Fruit fly (Drosophila melanogaster): Measurements from ENCODE around the gene CG31495.

The CG31495 gene

DNA sequence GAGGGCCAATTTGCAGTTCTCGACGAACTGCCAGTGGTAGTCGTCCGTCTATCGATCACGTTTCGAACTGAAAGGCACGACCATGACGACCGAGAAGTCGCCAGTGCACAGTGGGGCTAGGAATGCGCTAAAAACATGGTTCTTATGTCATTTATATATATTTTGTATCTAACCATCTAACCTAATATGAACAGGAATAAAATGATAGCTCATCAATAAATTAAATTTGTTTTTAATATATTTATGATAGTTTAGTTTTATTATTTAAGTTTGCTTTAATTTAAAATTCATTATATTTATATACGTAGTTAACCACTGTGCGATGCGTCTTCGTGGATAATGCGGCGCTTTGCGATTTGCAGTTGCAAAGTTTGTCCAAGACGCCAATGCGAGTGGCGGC lies 3.9 kb upstream of the CG31495 start (continued):
- TF ChIP-seq CG11902 (GFP tag; optimal IDR thresholded peaks at IDR 0.05) = no peak
- peak; percentile 47 for TF ChIP-seq topi (GFP tag; optimal IDR thresholded peaks at IDR 0.05)
- peak; percentile 4 for TF ChIP-seq CG4318 (GFP tag; optimal IDR thresholded peaks at IDR 0.05)
- TF ChIP-seq esn (GFP tag; optimal IDR thresholded peaks at IDR 0.05) = peak; percentile 55
- TF ChIP-seq CG10631 (GFP tag; optimal IDR thresholded peaks at IDR 0.05) = peak; percentile 39
- 0 out of 2 replicates have a peak, but pooled peaks have one; percentile 41 for TF ChIP-seq Gug (GFP tag; IDR thresholded peaks at IDR 0.05)
- no peak for TF ChIP-seq CG6276 (GFP tag; optimal IDR thresholded peaks at IDR 0.05)
- TF ChIP-seq CG15336 (GFP tag; IDR thresholded peaks at IDR 0.05) = peak; percentile 82
- TF ChIP-seq CG11294 (GFP tag; IDR thresholded peaks at IDR 0.05) = 0 out of 2 replicates have a peak, but pooled peaks have one; percentile 37
- TF ChIP-seq CG3919 (GFP tag; optimal IDR thresholded peaks at IDR 0.05) = peak; percentile 62
- peak; percentile 24 for TF ChIP-seq cyc (GFP tag; optimal IDR thresholded peaks at IDR 0.05)
- peak; percentile 86 for TF ChIP-seq Eip78C (GFP tag)
- peak; percentile 4 for TF ChIP-seq CG3032 (tag; optimal IDR thresholded peaks at IDR 0.05)
- no peak for TF ChIP-seq fd85E (GFP tag; optimal IDR thresholded peaks at IDR 0.05)
- TF ChIP-seq fd59A (GFP tag; optimal IDR thresholded peaks at IDR 0.05) = no peak
- TF ChIP-seq CG8119 (GFP tag; IDR thresholded peaks at IDR 0.05) = peak; percentile 65

DNA sequence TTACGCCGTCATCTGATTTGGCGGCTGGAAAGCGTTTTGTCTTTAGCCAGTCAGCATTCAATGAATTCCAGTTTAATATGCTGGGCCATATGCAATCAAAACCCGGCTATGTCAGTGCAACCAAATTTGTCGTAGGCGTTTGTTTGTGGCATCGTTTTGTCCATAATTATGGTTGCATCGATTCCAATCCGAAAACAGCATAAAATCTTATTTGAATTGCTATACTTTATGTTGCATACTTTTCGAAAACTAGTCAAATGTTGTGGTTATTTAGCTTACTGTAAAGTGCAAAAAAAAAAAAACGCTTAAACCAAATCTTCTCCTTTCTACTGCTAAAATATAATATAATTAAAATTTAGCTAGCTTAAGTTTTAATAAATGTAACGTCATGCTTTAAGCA lies 2.8 kb upstream of the CG31495 start:
- TF ChIP-seq svp (GFP tag) (no peak), Eip78C (GFP tag) (peak; percentile 1), eg (GFP tag; IDR thresholded peaks at IDR 0.05) (no peak), esn (GFP tag; optimal IDR thresholded peaks at IDR 0.05) (no peak), CG4318 (GFP tag; optimal IDR thresholded peaks at IDR 0.05) (no peak)

DNA sequence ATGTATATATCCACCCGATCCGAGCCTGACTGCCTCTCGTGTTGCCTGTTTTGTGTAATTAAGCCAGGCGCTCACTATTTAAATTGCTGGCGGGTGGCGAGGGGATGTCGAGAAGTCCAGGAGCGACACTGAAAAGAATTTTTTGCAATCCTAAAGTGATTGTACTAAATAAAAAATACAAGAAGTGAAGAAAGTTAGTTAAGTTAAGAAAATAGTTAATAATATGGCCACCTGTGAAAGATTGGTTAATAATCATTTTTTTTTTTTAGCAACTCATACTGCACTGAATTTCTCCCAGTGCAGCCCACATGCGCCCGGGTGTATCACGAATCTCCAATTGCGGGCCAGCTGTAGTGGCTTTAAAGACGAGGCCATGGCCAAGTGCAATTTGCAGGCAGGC lies 1.2 kb upstream of the CG31495 start:
- peak; percentile 43 for TF ChIP-seq lz (GFP tag; optimal IDR thresholded peaks at IDR 0.05)
- peak; percentile 65 for TF ChIP-seq Eip75B (GFP tag; optimal IDR thresholded peaks at IDR 0.05)
- peak; percentile 48 for TF ChIP-seq CG1621 (tag; optimal IDR thresholded peaks at IDR 0.05)
- peak; percentile 38 for TF ChIP-seq cyc (GFP tag; optimal IDR thresholded peaks at IDR 0.05)
- peak; percentile 76 for TF ChIP-seq Ets96B (tag; optimal IDR thresholded peaks at IDR 0.05)
- peak; percentile 48 for TF ChIP-seq Sox14 (GFP tag; optimal IDR thresholded peaks at IDR 0.05)
- TF ChIP-seq CG9139 (GFP tag; optimal IDR thresholded peaks at IDR 0.05) = peak; percentile 51
- TF ChIP-seq Gug (GFP tag; IDR thresholded peaks at IDR 0.05) = 0 out of 2 replicates have a peak, but pooled peaks have one; percentile 32
- TF ChIP-seq CG3032 (tag; optimal IDR thresholded peaks at IDR 0.05) = peak; percentile 63
- TF ChIP-seq topi (GFP tag; optimal IDR thresholded peaks at IDR 0.05) = peak; percentile 52
- TF ChIP-seq CG10631 (GFP tag; optimal IDR thresholded peaks at IDR 0.05) = peak; percentile 68
- TF ChIP-seq Ets21C (GFP tag; optimal IDR thresholded peaks at IDR 0.05) = peak; percentile 13
- TF ChIP-seq Sox102F (GFP tag; optimal IDR thresholded peaks at IDR 0.05) = peak; percentile 41
- TF ChIP-seq Hr4 (GFP tag; optimal IDR thresholded peaks at IDR 0.05) = peak; percentile 42
- TF ChIP-seq CG4318 (GFP tag; optimal IDR thresholded peaks at IDR 0.05) = peak; percentile 25
- peak; percentile 7 for TF ChIP-seq CG16779 (tag; optimal IDR thresholded peaks at IDR 0.05)
- peak; percentile 73 for TF ChIP-seq achi (GFP tag; optimal IDR thresholded peaks at IDR 0.05)
- TF ChIP-seq Met (GFP tag; optimal IDR thresholded peaks at IDR 0.05) = peak; percentile 65
- TF ChIP-seq dsx (GFP tag; optimal IDR thresholded peaks at IDR 0.05; ENCODE audit: poor library complexity, severe bottlenecking) = peak; percentile 78
- TF ChIP-seq Eip93F (GFP tag; optimal IDR thresholded peaks at IDR 0.05) = no peak
- no peak for TF ChIP-seq CG6276 (GFP tag; optimal IDR thresholded peaks at IDR 0.05)
- TF ChIP-seq svp (GFP tag) = peak; percentile 83
- TF ChIP-seq fkh (GFP tag; optimal IDR thresholded peaks at IDR 0.05) = no peak
- TF ChIP-seq CG6792 (GFP tag; optimal IDR thresholded peaks at IDR 0.05) = peak; percentile 41
- TF ChIP-seq CG7368 (GFP tag; optimal IDR thresholded peaks at IDR 0.05) = peak; percentile 30
- TF ChIP-seq CG32006 (GFP tag; optimal IDR thresholded peaks at IDR 0.05) = peak; percentile 57
- peak; percentile 71 for TF ChIP-seq CG6808 (GFP tag; optimal IDR thresholded peaks at IDR 0.05)
- peak; percentile 22 for TF ChIP-seq Hr39 (GFP tag; optimal IDR thresholded peaks at IDR 0.05)
- peak; percentile 82 to 84 for TF ChIP-seq ss (GFP tag; optimal IDR thresholded peaks at IDR 0.05)
- no peak for TF ChIP-seq CG11762 (GFP tag; optimal IDR thresholded peaks at IDR 0.05; ENCODE audit: insufficient read depth)
- peak; percentile 56 for TF ChIP-seq spab (GFP tag; optimal IDR thresholded peaks at IDR 0.05)
- peak; percentile 22 for TF ChIP-seq CG34406 (GFP tag; optimal IDR thresholded peaks at IDR 0.05)
- no peak for TF ChIP-seq Lpt (GFP tag; optimal IDR thresholded peaks at IDR 0.05)
- TF ChIP-seq CG8319 (GFP tag; optimal IDR thresholded peaks at IDR 0.05) = no peak
- peak; percentile 65 for TF ChIP-seq CG15336 (GFP tag; IDR thresholded peaks at IDR 0.05)
- no peak for TF ChIP-seq dac (GFP tag; optimal IDR thresholded peaks at IDR 0.05)
- TF ChIP-seq net (GFP tag; optimal IDR thresholded peaks at IDR 0.05) = peak; percentile 54
- TF ChIP-seq eg (GFP tag; IDR thresholded peaks at IDR 0.05) = peak; percentile 72
- no peak for TF ChIP-seq CG11902 (GFP tag; optimal IDR thresholded peaks at IDR 0.05)
